Fruit fly (Drosophila melanogaster): ENCODE results near the gene CG13460.
A peak's percentile ranks its signal among the peaks of the same experiment; 100 is the strongest.

Gene CG13460

DNA sequence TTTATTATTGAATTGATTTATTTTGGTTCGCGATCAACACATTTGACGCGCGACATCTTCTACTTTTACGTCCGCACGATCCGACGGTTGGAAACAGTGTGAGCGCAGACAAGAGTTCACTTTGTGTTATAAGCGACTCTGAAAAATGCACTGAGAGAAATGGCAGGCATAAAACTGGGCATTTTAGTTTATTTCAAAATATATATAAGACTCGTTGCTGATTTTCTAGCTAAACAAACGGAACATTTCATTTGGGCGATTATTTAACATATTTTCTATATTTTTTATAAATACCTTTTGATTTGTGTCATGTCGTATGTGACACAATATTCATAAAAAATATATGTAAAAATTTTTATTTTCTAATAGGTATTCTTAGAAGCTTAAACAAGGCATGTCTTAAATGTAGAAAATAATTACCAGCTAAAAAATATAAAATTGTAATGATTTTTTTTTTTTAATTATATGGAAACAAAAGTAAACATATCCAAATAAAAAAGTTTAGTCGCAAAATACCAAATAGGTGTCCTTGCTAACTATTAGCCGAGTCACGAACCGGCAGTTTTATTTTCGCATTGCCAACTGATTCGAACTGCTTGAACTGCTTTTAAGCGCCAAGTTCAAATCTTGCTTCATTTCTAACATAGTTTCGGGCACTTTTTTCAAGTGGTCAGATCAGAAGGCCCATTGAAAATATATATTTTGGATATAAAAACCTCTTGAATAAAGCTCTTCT, 47.4 kb downstream of the CG13460 start, which contains the start of gene Reck (continued):
- TF ChIP-seq ems (GFP tag; optimal IDR thresholded peaks at IDR 0.05) (peak; percentile 50), Atf3 (GFP tag; optimal IDR thresholded peaks at IDR 0.05) (peak; percentile 3), CG16779 (GFP tag; IDR thresholded peaks at IDR 0.05) (0 out of 2 replicates have a peak, but pooled peaks have one; percentile 11), Dek (tag; optimal IDR thresholded peaks at IDR 0.05) (peak; percentile 27), ap (GFP tag; IDR thresholded peaks at IDR 0.05) (peak; percentile 64), en (GFP tag; optimal IDR thresholded peaks at IDR 0.05) (peak; percentile 39), inv (GFP tag; IDR thresholded peaks at IDR 0.05; ENCODE audit: partially characterized antibody) (no peak), CG12155 (GFP tag; optimal IDR thresholded peaks at IDR 0.05) (peak; percentile 55), CG7556 (GFP tag; optimal IDR thresholded peaks at IDR 0.05) (peak; percentile 76), CG17802 (tag; optimal IDR thresholded peaks at IDR 0.05) (peak; percentile 50), CG4424 (GFP tag; optimal IDR thresholded peaks at IDR 0.05) (peak; percentile 91), CG9817 (tag; optimal IDR thresholded peaks at IDR 0.05) (peak; percentile 58), dmrt11E (tag; optimal IDR thresholded peaks at IDR 0.05) (peak; percentile 84), bowl (GFP tag; IDR thresholded peaks at IDR 0.05) (peak; percentile 49), croc (GFP tag; conservative IDR thresholded peaks at IDR 0.05) (peak; percentile 38; the same call in 1 of the 3 replicates), tap (tag; optimal IDR thresholded peaks at IDR 0.05) (peak; percentile 87), CG16813 (GFP tag; IDR thresholded peaks at IDR 0.05; ENCODE audit: partially characterized antibody) (no peak), CG10565 (GFP tag; optimal IDR thresholded peaks at IDR 0.05) (no peak), CG3838 (GFP tag; optimal IDR thresholded peaks at IDR 0.05) (peak; percentile 39), sc (optimal IDR thresholded peaks at IDR 0.05) (no peak), sc (GFP tag; optimal IDR thresholded peaks at IDR 0.05) (peak; percentile 52), gem (tag; optimal IDR thresholded peaks at IDR 0.05) (peak; percentile 90), CG15479 (GFP tag; optimal IDR thresholded peaks at IDR 0.05) (no peak), z (GFP tag; IDR thresholded peaks at IDR 0.05) (no peak), CG10959 (GFP tag; IDR thresholded peaks at IDR 0.05) (peak; percentile 66), zfh2 (GFP tag; optimal IDR thresholded peaks at IDR 0.05) (no peak), CG10431 (GFP tag; optimal IDR thresholded peaks at IDR 0.05) (peak; percentile 19), CG2199 (GFP tag; IDR thresholded peaks at IDR 0.05) (peak; percentile 80), CG9727 (GFP tag; optimal IDR thresholded peaks at IDR 0.05) (peak; percentile 87), Sry-β (GFP tag; optimal IDR thresholded peaks at IDR 0.05) (no peak), nom (GFP tag; optimal IDR thresholded peaks at IDR 0.05) (peak; percentile 80), HLH3B (GFP tag; IDR thresholded peaks at IDR 0.05) (peak; percentile 89), Nf-YA (GFP tag; IDR thresholded peaks at IDR 0.05) (peak; percentile 78), CG7987 (GFP tag; optimal IDR thresholded peaks at IDR 0.05) (peak; percentile 77), esg (GFP tag; conservative IDR thresholded peaks at IDR 0.05) (peak; percentile 76), Oli (tag; optimal IDR thresholded peaks at IDR 0.05) (peak; percentile 71), CoRest (tag; optimal IDR thresholded peaks at IDR 0.05) (peak; percentile 78), Nf-YB (GFP tag; optimal IDR thresholded peaks at IDR 0.05) (peak; percentile 65), CG13894 (tag; optimal IDR thresholded peaks at IDR 0.05) (peak; percentile 25), crc (GFP tag; optimal IDR thresholded peaks at IDR 0.05) (peak; percentile 13), dysf (GFP tag; IDR thresholded peaks at IDR 0.05) (peak; percentile 79), slou (GFP tag; optimal IDR thresholded peaks at IDR 0.05) (peak; percentile 35), Med (GFP tag) (peak; percentile 93), lbe (GFP tag; optimal IDR thresholded peaks at IDR 0.05) (peak; percentile 65), gce (GFP tag; IDR thresholded peaks at IDR 0.05) (peak; percentile 85), Rfx (GFP tag; IDR thresholded peaks at IDR 0.05) (peak; percentile 76), Dll (GFP tag; IDR thresholded peaks at IDR 0.05; ENCODE audit: partially characterized antibody) (no peak), CG7928 (GFP tag; optimal IDR thresholded peaks at IDR 0.05) (peak; percentile 5), crol (GFP tag; IDR thresholded peaks at IDR 0.05) (no peak), kay (GFP tag; optimal IDR thresholded peaks at IDR 0.05) (peak; percentile 14)
